Fruit fly (Drosophila melanogaster) S2 (cell line): ENCODE measurements around the gene Mettl14.

Experiments used
- CG8478 ChIP-seq: fragments of >200 bp; optimal IDR thresholded peaks from 2 replicates; lab custom pipeline; 2018
- CTCF ChIP-seq, 2 experiments: fragments of >200 bp; optimal IDR thresholded peaks; 2 replicates each; lab custom pipeline; 2018

- TF ChIP-seq CTCF (optimal IDR thresholded peaks at IDR 0.05; lab: Kevin White, UChicago) = no peak
- no peak for TF ChIP-seq CG8478
Observed at dm6 chr2L:8350560-8351171, 42.4 kb downstream of the Mettl14 start.
